Worm (Caenorhabditis elegans): ENCODE measurements around the gene T13C5.2.

DNA sequence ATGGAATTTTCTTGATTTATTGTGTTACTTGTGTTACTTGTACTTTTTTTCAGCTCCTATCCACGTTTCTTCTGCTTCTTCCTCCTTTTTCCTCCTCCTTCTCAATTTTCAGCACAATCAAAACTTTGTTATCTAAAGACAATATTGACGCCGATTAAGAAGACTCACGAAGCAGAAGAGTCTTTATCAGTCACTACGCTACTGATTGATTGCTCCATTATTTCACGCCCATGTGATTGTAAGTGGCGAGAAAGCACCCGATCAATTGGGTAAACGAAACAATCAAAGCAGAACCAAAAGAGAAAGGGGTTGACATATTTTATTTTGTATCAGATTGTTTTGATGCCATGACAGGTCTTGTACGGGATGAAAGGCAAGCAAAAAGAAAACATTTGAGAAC, 15.6 kb upstream of the T13C5.2 start, which contains the start of gene T25B2.2:
- TF ChIP-seq skn-1 (tag; optimal IDR thresholded peaks at IDR 0.05) = no peak
- no peak for TF ChIP-seq nhr-11 (tag; optimal IDR thresholded peaks at IDR 0.05)
- no peak for TF ChIP-seq ztf-11 (tag; optimal IDR thresholded peaks at IDR 0.05)
